Fruit fly (Drosophila melanogaster): Measurements from ENCODE around the gene CG13039.

Gene CG13039

DNA sequence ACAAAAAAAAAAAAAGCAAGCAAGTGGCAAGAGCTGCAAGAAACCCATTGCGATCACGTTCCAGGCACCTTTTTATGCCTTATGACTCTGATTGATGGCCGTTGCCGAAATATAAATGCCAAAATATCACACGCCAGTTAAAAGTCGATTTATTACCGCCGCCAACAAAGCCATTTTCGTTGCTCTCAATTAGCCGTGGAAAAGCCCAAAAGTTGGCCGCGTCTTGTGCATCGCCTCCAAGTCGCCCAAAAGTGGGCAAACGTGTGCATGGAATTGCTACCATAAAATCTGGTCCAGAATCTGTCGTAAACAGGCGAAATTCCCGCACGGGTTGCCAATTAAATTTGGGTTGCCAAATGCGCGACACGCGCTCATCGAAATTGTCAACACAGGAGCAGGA is 34.9 kb downstream of the CG13039 start:
- TF ChIP-seq toe (GFP tag; optimal IDR thresholded peaks at IDR 0.05), result no peak
- TF ChIP-seq Mnt (GFP tag; optimal IDR thresholded peaks at IDR 0.05), result no peak
- TF ChIP-seq CG5204 (GFP tag; optimal IDR thresholded peaks at IDR 0.05), result no peak
- TF ChIP-seq bab1 (GFP tag; optimal IDR thresholded peaks at IDR 0.05), result no peak
- no peak for TF ChIP-seq Clk (GFP tag; optimal IDR thresholded peaks at IDR 0.05)
- TF ChIP-seq tj (GFP tag; optimal IDR thresholded peaks at IDR 0.05), result no peak
- no peak for TF ChIP-seq CG12768 (GFP tag; optimal IDR thresholded peaks at IDR 0.05)
- no peak for TF ChIP-seq CG7045 (GFP tag; optimal IDR thresholded peaks at IDR 0.05)
- TF ChIP-seq cnc (optimal IDR thresholded peaks at IDR 0.05), result no peak
- TF ChIP-seq kay (GFP tag; ENCODE audit: borderline replicate concordance), result no peak
- no peak for TF ChIP-seq cic (GFP tag; optimal IDR thresholded peaks at IDR 0.05)
- no peak for TF ChIP-seq CG7101 (tag; optimal IDR thresholded peaks at IDR 0.05)
- TF ChIP-seq Crg-1 (GFP tag; optimal IDR thresholded peaks at IDR 0.05), result no peak
- no peak for TF ChIP-seq CG14711 (tag; optimal IDR thresholded peaks at IDR 0.05)
- TF ChIP-seq ovo (GFP tag; optimal IDR thresholded peaks at IDR 0.05), result no peak
- no peak for TF ChIP-seq CG11617 (GFP tag; optimal IDR thresholded peaks at IDR 0.05)
- TF ChIP-seq CG1620 (GFP tag; optimal IDR thresholded peaks at IDR 0.05), result no peak
- TF ChIP-seq CG33017 (tag; optimal IDR thresholded peaks at IDR 0.05), result no peak
- TF ChIP-seq Hr96 (GFP tag; optimal IDR thresholded peaks at IDR 0.05), result no peak

- TF ChIP-seq CG12768 (GFP tag; optimal IDR thresholded peaks at IDR 0.05), result no peak
- TF ChIP-seq ovo (GFP tag; optimal IDR thresholded peaks at IDR 0.05), result no peak
- no peak for TF ChIP-seq CG5204 (GFP tag; optimal IDR thresholded peaks at IDR 0.05)
- no peak for TF ChIP-seq CG1620 (GFP tag; optimal IDR thresholded peaks at IDR 0.05)
- no peak for TF ChIP-seq bab1 (GFP tag; optimal IDR thresholded peaks at IDR 0.05)
- TF ChIP-seq CG7045 (GFP tag; optimal IDR thresholded peaks at IDR 0.05), result no peak
- TF ChIP-seq CG14711 (tag; optimal IDR thresholded peaks at IDR 0.05), result no peak
- TF ChIP-seq toe (GFP tag; optimal IDR thresholded peaks at IDR 0.05), result no peak
- no peak for TF ChIP-seq CG33017 (tag; optimal IDR thresholded peaks at IDR 0.05)
- no peak for TF ChIP-seq Hr96 (GFP tag; optimal IDR thresholded peaks at IDR 0.05)
These were observed 35.7 kb downstream of the CG13039 start, which contains the start of gene CG13045 for dm6 chr3L:16290850-16291249. TSS of gene CG13045 (minus strand) at chr3L:16290950.

DNA sequence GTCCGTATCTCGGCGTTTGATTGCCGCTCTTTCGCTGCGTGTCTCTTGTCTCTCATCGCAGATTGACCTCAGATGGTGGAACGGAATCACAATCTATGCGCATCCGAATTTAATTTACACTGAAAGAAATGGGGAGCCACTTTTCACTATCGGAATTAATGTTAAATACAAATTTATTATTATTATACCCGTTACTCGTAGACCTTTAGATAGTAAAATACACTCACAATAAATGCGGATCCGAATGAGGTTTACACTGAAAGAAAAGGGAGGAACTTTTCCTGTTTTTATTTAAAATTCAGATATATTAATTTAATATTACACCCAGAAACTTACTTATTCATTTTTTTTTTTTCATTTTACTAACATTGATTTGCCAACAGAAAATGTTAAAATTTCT is 37.5 kb downstream of the CG13039 start:
- no peak for TF ChIP-seq Crg-1 (GFP tag; optimal IDR thresholded peaks at IDR 0.05)
- no peak for TF ChIP-seq toe (GFP tag; optimal IDR thresholded peaks at IDR 0.05)
- TF ChIP-seq CG12768 (GFP tag; optimal IDR thresholded peaks at IDR 0.05), result no peak
- no peak for TF ChIP-seq ovo (GFP tag; optimal IDR thresholded peaks at IDR 0.05)
- TF ChIP-seq CG7045 (GFP tag; optimal IDR thresholded peaks at IDR 0.05), result no peak
- TF ChIP-seq CG33017 (tag; optimal IDR thresholded peaks at IDR 0.05), result no peak
- TF ChIP-seq kay (GFP tag; ENCODE audit: borderline replicate concordance), result no peak
- TF ChIP-seq Mnt (GFP tag; optimal IDR thresholded peaks at IDR 0.05), result no peak
- no peak for TF ChIP-seq pad (GFP tag; optimal IDR thresholded peaks at IDR 0.05)
- no peak for TF ChIP-seq Clk (GFP tag; optimal IDR thresholded peaks at IDR 0.05)
- no peak for TF ChIP-seq CG14711 (tag; optimal IDR thresholded peaks at IDR 0.05)
- no peak for TF ChIP-seq cnc (optimal IDR thresholded peaks at IDR 0.05)
- TF ChIP-seq Hr96 (GFP tag; optimal IDR thresholded peaks at IDR 0.05), result no peak

- TF ChIP-seq Crg-1 (GFP tag; optimal IDR thresholded peaks at IDR 0.05) (no peak), Clk (GFP tag; optimal IDR thresholded peaks at IDR 0.05) (no peak)
These were observed 38.2 kb downstream of the CG13039 start, which contains the start of gene CG13046 for dm6 chr3L:16288322-16288721. TSS of gene CG13046 (minus strand) at chr3L:16288422.

dm6 chr3L:16286258-16286657 is 40.3 kb downstream of the CG13039 start:
- TF ChIP-seq toe (GFP tag; optimal IDR thresholded peaks at IDR 0.05) (no peak), CG7045 (GFP tag; optimal IDR thresholded peaks at IDR 0.05) (no peak), CG12768 (GFP tag; optimal IDR thresholded peaks at IDR 0.05) (no peak), CG14711 (tag; optimal IDR thresholded peaks at IDR 0.05) (no peak), Hr96 (GFP tag; optimal IDR thresholded peaks at IDR 0.05) (no peak), tj (GFP tag; optimal IDR thresholded peaks at IDR 0.05) (no peak), CG33017 (tag; optimal IDR thresholded peaks at IDR 0.05) (no peak), Crg-1 (GFP tag; optimal IDR thresholded peaks at IDR 0.05) (no peak), pad (GFP tag; optimal IDR thresholded peaks at IDR 0.05) (no peak), Clk (GFP tag; optimal IDR thresholded peaks at IDR 0.05) (no peak), kay (GFP tag; ENCODE audit: borderline replicate concordance) (no peak), CG11617 (GFP tag; optimal IDR thresholded peaks at IDR 0.05) (no peak), CG7101 (tag; optimal IDR thresholded peaks at IDR 0.05) (no peak), Mnt (GFP tag; optimal IDR thresholded peaks at IDR 0.05) (no peak), cnc (optimal IDR thresholded peaks at IDR 0.05) (no peak), CG5204 (GFP tag; optimal IDR thresholded peaks at IDR 0.05) (no peak), CG1620 (GFP tag; optimal IDR thresholded peaks at IDR 0.05) (no peak), ovo (GFP tag; optimal IDR thresholded peaks at IDR 0.05) (no peak)

dm6 chr3L:16285346-16285911 is 41.1 kb downstream of the CG13039 start, which contains the start of gene CG13047:
TSS of gene CG13047 (minus strand) at chr3L:16285396.
- TF ChIP-seq Mnt (GFP tag; optimal IDR thresholded peaks at IDR 0.05) (no peak), CG14711 (tag; optimal IDR thresholded peaks at IDR 0.05) (no peak), CG1620 (GFP tag; optimal IDR thresholded peaks at IDR 0.05) (no peak), Hr96 (GFP tag; optimal IDR thresholded peaks at IDR 0.05) (no peak), tj (GFP tag; optimal IDR thresholded peaks at IDR 0.05) (no peak), CG5204 (GFP tag; optimal IDR thresholded peaks at IDR 0.05) (no peak), kay (GFP tag; ENCODE audit: borderline replicate concordance) (no peak), CG7101 (tag; optimal IDR thresholded peaks at IDR 0.05) (no peak), CG12768 (GFP tag; optimal IDR thresholded peaks at IDR 0.05) (no peak), pad (GFP tag; optimal IDR thresholded peaks at IDR 0.05) (no peak), ovo (GFP tag; optimal IDR thresholded peaks at IDR 0.05) (no peak), CG33017 (tag; optimal IDR thresholded peaks at IDR 0.05) (no peak), Clk (GFP tag; optimal IDR thresholded peaks at IDR 0.05) (no peak), Crg-1 (GFP tag; optimal IDR thresholded peaks at IDR 0.05) (no peak), CG11617 (GFP tag; optimal IDR thresholded peaks at IDR 0.05) (no peak), toe (GFP tag; optimal IDR thresholded peaks at IDR 0.05) (no peak)
